Fruit fly (Drosophila melanogaster): ENCODE results near the gene CG7130.
A peak's percentile ranks its signal among the peaks of the same experiment; 100 is the strongest.

CG7130 gene

DNA sequence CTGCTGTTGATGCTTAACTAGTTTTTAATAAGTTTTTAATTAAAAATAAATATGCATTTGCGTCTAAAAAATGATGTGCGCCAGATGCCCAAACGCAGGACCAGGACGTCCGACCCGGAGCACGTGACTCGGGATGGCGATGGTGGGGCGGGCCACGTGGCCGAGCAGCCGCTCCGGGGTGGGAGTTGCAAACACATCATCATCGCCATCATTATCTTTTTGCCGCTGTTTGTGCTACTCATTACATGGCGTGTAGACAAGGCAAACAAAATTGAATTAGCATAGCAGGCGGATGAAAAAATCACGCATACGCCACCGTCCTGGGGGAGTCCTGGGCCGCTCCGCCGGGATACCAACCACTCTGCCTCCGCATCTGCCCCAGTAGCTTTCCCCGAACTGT is 37.6 kb upstream of the CG7130 start:
- TF ChIP-seq bab2 (GFP tag; optimal IDR thresholded peaks at IDR 0.05) = no peak
- TF ChIP-seq CG11456 (GFP tag; IDR thresholded peaks at IDR 0.05) = 0 out of 3 replicates have a peak, but pooled peaks have one; percentile 57
- 0 out of 2 replicates have a peak, but pooled peaks have one; percentile 30 for TF ChIP-seq CG7372 (GFP tag; IDR thresholded peaks at IDR 0.05)
- TF ChIP-seq tup (GFP tag; optimal IDR thresholded peaks at IDR 0.05) = no peak
- TF ChIP-seq Hey (tag; optimal IDR thresholded peaks at IDR 0.05) = peak; percentile 92

DNA sequence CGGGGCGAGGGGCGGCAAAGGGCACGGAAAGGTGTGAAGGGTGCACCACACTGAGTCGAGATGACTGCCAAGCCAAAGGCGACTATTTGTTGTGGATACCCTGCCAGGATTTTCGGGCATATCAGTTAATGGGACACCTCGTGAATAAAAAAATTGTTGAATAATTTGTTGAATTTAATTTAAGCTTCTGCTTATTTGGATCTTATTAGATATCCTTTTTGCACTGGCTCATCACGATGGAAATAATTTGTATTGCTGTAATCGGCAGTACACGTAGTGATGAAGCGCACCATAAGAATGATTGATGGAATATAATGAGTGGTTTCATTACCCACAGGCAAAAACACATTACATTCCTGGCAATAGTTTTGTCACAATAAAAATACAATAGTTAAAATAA is 34.3 kb upstream of the CG7130 start:
- no peak for TF ChIP-seq HHEX (GFP tag; optimal IDR thresholded peaks at IDR 0.05)
- no peak for TF ChIP-seq CG2712 (tag; optimal IDR thresholded peaks at IDR 0.05)
- 0 out of 3 replicates have a peak, but pooled peaks have one; percentile 19 for TF ChIP-seq CG17361 (GFP tag; IDR thresholded peaks at IDR 0.05)
- TF ChIP-seq lab (GFP tag; optimal IDR thresholded peaks at IDR 0.05) = no peak
- TF ChIP-seq Deaf1 (tag; optimal IDR thresholded peaks at IDR 0.05) = no peak
- peak; percentile 56 for TF ChIP-seq D19A (tag; optimal IDR thresholded peaks at IDR 0.05)
- no peak for TF ChIP-seq CG4282 (GFP tag; optimal IDR thresholded peaks at IDR 0.05)
- no peak for TF ChIP-seq so (GFP tag; IDR thresholded peaks at IDR 0.05)
- TF ChIP-seq kni (GFP tag; optimal IDR thresholded peaks at IDR 0.05) = no peak
- no peak for TF ChIP-seq CG12155 (GFP tag; optimal IDR thresholded peaks at IDR 0.05)
- no peak for TF ChIP-seq sna (GFP tag; IDR thresholded peaks at IDR 0.05; ENCODE audit: partially characterized antibody)
- no peak for TF ChIP-seq CG6272 (GFP tag; IDR thresholded peaks at IDR 0.05)
- TF ChIP-seq CG2678 (tag; optimal IDR thresholded peaks at IDR 0.05) = peak; percentile 2
- no peak for TF ChIP-seq CG17186 (GFP tag; optimal IDR thresholded peaks at IDR 0.05)
- TF ChIP-seq HLHmδ (GFP tag; optimal IDR thresholded peaks at IDR 0.05) = no peak
- TF ChIP-seq sens (GFP tag) = peak; percentile 69
- no peak for TF ChIP-seq CG6175 (GFP tag; IDR thresholded peaks at IDR 0.05)
- peak; percentile 22 for TF ChIP-seq Meics (GFP tag; optimal IDR thresholded peaks at IDR 0.05)
- no peak for TF ChIP-seq odd (GFP tag; optimal IDR thresholded peaks at IDR 0.05)
- peak; percentile 12 for TF ChIP-seq gem (tag; optimal IDR thresholded peaks at IDR 0.05)
- no peak for TF ChIP-seq CG11398 (GFP tag; optimal IDR thresholded peaks at IDR 0.05)
- peak; percentile 6 for TF ChIP-seq CG7556 (GFP tag; optimal IDR thresholded peaks at IDR 0.05)
- TF ChIP-seq Sry-β (GFP tag; optimal IDR thresholded peaks at IDR 0.05) = no peak
- no peak for TF ChIP-seq CG6254 (GFP tag; optimal IDR thresholded peaks at IDR 0.05)
- peak; percentile 4 for TF ChIP-seq CG11504 (tag; optimal IDR thresholded peaks at IDR 0.05)
- no peak for TF ChIP-seq CG11085 (GFP tag; IDR thresholded peaks at IDR 0.05)

DNA sequence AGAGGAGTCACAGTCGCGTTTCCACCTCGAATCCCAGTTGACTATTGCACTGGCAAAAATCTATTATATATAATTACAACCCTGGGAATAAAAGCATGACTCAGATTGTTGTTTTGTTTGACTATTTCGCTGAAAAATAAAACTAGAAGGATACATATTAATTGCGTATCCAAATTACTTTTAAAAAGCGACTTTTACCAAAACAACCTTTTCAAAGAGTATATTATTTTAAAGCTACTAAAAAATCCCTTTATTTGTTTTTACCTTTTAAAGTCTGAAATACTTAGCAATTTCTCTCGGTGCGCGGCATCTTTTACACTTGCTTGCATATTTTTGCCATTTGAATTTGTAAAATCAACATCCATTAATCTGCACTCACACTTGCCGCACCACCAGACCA is 31.1 kb upstream of the CG7130 start:
- no peak for TF ChIP-seq yki (optimal IDR thresholded peaks at IDR 0.05)

DNA sequence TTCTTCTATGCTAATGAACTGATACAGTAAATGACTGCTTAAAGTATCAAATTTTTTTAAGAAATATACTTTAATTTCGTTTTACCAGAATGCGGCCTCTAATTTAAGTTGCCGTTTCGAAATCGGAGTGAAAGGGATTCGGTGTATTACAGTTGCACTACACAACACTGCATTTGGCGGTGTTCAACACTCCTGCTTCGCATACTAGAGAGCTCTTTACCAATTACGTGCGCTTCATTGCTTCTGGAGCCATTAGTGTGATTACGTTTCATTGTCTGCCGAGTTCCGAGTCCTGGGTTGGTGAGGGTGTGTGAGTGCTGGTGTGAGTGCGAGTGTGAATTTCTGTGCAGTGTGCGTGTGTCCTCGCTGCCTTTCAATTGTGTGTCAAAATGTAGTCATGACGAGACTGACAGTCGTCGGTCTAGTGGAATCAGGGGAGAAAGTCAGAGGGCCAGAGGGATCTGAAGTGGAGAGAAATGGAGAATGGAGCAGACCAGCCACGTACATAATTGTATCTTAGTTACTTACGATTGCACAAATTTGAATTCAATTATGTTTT is 18.8 kb upstream of the CG7130 start:
- no peak for TF ChIP-seq hkb (optimal IDR thresholded peaks at IDR 0.05)
- TF ChIP-seq hkb (GFP tag; IDR thresholded peaks at IDR 0.05) = no peak
- TF ChIP-seq CG6791 (GFP tag; IDR thresholded peaks at IDR 0.05; ENCODE audit: partially characterized antibody) = peak; percentile 23; the same call in 1 of the 3 replicates
- no peak for TF ChIP-seq Sox102F (GFP tag; optimal IDR thresholded peaks at IDR 0.05)
- TF ChIP-seq CG17912 (GFP tag; optimal IDR thresholded peaks at IDR 0.05) = no peak
- peak; percentile 60 for TF ChIP-seq nerfin-1 (tag; optimal IDR thresholded peaks at IDR 0.05)
- TF ChIP-seq fd102C (GFP tag; optimal IDR thresholded peaks at IDR 0.05) = no peak
- TF ChIP-seq amos (GFP tag; IDR thresholded peaks at IDR 0.05; ENCODE audit: partially characterized antibody) = peak; percentile 18; the same call in 1 of the 2 replicates
- TF ChIP-seq gt (GFP tag; IDR thresholded peaks at IDR 0.05) = no peak
- TF ChIP-seq Hsf (GFP tag; optimal IDR thresholded peaks at IDR 0.05) = no peak
- TF ChIP-seq MTF-1 (GFP tag; optimal IDR thresholded peaks at IDR 0.05; ENCODE audit: borderline replicate concordance) = no peak
- no peak for TF ChIP-seq Hr78 (GFP tag; optimal IDR thresholded peaks at IDR 0.05)
- TF ChIP-seq CG9437 (GFP tag; optimal IDR thresholded peaks at IDR 0.05) = no peak
- TF ChIP-seq cwo (GFP tag; optimal IDR thresholded peaks at IDR 0.05) = no peak
- TF ChIP-seq CG16863 (GFP tag; optimal IDR thresholded peaks at IDR 0.05) = no peak
- TF ChIP-seq D19A (tag; optimal IDR thresholded peaks at IDR 0.05) = peak; percentile 3

Data from whole organism, embryonic.